Worm (Caenorhabditis elegans) whole organism, L4/young adult: ENCODE measurements around the gene vha-4.

Experiments used
- dao-5 ChIP-seq: sonication (generic microtip); optimal IDR thresholded peaks from 2 replicates; lab custom pipeline; 2016; ENCODE audit warnings: missing genotype, missing genetic modification characterization, moderate library complexity, missing compliant biosample characterization
- him-1 ChIP-seq: sonication (generic microtip); optimal IDR thresholded peaks from 2 replicates; lab custom pipeline; 2016; ENCODE audit warnings: missing genotype, missing genetic modification reagents, missing genetic modification characterization, missing compliant biosample characterization

DNA sequence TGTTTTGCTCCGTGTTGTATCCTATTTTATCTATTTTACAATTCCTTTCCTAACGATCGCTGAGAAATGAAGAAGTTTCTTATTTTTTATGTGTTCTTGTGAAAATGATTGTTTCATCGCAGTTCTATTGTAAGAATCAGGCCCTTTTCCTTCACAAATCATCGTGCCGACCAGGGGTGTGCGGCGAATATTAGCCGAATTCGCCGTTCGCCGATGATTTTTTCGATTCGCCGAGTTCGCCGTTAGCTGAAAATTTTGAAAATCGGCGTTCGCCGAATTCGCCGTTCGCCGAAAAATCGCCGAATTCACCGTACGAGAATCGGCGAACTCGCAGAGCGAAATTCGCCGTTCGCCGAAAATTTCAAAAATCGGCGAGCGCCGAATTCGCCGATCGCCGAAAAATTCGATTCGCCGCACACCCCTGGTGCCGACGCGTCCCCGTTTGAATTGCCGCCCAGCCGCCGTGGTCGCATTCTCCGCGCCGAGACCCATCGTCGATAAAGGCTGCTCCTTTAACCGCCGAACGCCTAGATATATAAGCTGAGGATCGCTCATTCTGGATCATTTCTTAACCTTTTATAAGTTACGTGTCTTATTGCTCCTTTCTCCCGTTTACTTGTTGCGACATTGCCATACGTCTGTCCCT, 15.5 kb downstream of the vha-4 start:
- TF ChIP-seq him-1: no peak
- no peak for TF ChIP-seq dao-5 (tag; lab: Kevin White, UChicago)
